Worm (Caenorhabditis elegans): ENCODE data around the gene srx-95.

DNA sequence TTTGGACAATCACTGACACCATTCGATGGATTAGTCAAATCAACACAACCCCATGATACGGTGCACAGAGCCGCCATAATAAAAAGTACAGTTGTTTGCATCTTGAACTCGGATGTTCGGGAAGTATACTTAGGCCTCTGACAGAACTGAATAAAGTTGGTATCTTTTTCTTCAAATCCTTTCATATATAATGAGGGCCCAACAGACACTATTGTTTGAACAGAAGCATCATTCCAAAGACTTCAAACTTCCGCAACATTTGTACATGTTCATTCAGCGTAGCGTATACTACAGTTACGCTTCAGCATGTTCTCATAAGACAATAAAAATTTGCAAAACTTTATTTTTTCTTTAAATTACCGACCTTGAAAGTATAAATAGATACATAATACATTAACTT, 2.5 kb downstream of the srx-95 start, which contains the start of gene F41G3.19:
- no peak for TF ChIP-seq flt-1 (GFP tag; IDR thresholded peaks at IDR 0.05)
- no peak for TF ChIP-seq cog-1 (tag; optimal IDR thresholded peaks at IDR 0.05)
- TF ChIP-seq tab-1 (GFP tag; IDR thresholded peaks at IDR 0.05): no peak
- no peak for TF ChIP-seq ztf-23 (GFP tag; IDR thresholded peaks at IDR 0.05)
- no peak for TF ChIP-seq med-1 (GFP tag; optimal IDR thresholded peaks at IDR 0.05; ENCODE audit: insufficient read depth)
- TF ChIP-seq klf-2 (GFP tag; conservative IDR thresholded peaks at IDR 0.05): no peak
- TF ChIP-seq T22C8.4 (GFP tag; IDR thresholded peaks at IDR 0.05): no peak
- TF ChIP-seq ztf-29 (GFP tag; IDR thresholded peaks at IDR 0.05): no peak
